Worm (Caenorhabditis elegans) whole organism, young adult: ENCODE data around the gene lin-38.

Experiments
- ceh-79 ChIP-seq: sonication (generic microtip); optimal IDR thresholded peaks from 2 replicates; lab custom pipeline; 2017; ENCODE audit warnings: mild to moderate bottlenecking, missing genetic modification characterization, missing compliant biosample characterization
- snpc-4 ChIP-seq, 5 experiments: fragments of 150-350 bp in 1 of 5; sonication (generic microtip) in 4 of 5; optimal IDR thresholded peaks; 2 replicates each; lab custom pipeline; 2014 to 2018; ENCODE audit warnings: missing genetic modification characterization in 5 of 5, missing biosample characterization in 3 of 5, antibody characterized with exemption in 2 of 5, mild to moderate bottlenecking in 2 of 5, missing compliant biosample characterization in 2 of 5, missing genotype in 2 of 5, moderate library complexity in 2 of 5, missing genetic modification reagents in 1 of 5
- unc-62 ChIP-seq: fragments of 150-350 bp; optimal IDR thresholded peaks from 2 replicates; lab custom pipeline; 2014; ENCODE audit warnings: missing biosample characterization, missing genetic modification reagents, missing genetic modification characterization

ce11 chrII:13624330-13624729 lies 48.6 kb downstream of the lin-38 start, which contains the start of gene gst-16:
- TF ChIP-seq snpc-4 (GFP tag; optimal IDR thresholded peaks at IDR 0.05; lab: Kevin White, UChicago) (no peak), snpc-4 (tag; optimal IDR thresholded peaks at IDR 0.05; lab: Kevin White, UChicago) (no peak), unc-62 (GFP tag; lab: Kevin White, UChicago) (no peak), ceh-79 (no peak)
